Worm (Caenorhabditis elegans) whole organism, L4 larva: ENCODE measurements around the gene nhr-227.

Source experiments
- D1046.2 ChIP-seq: fragments of 200-800 bp; sonication (Bioruptor generic); IDR thresholded peaks from 2 replicates; pipeline ENCODE4 v1.3.6; 2022; ENCODE audit warnings: missing genetic modification characterization, missing compliant biosample characterization
- F37D6.2 ChIP-seq: sonication (generic microtip); optimal IDR thresholded peaks from 2 replicates; lab custom pipeline; 2016; ENCODE audit warnings: mild to moderate bottlenecking, missing genetic modification characterization, missing compliant biosample characterization
- F44E2.7 ChIP-seq: fragments of 200-800 bp; sonication (Bioruptor generic); IDR thresholded peaks from 2 replicates; pipeline ENCODE4 v2.1.2; 2022; ENCODE audit warnings: missing genetic modification characterization, missing compliant biosample characterization
- T20F7.1 ChIP-seq: fragments of 200-800 bp; sonication (Bioruptor generic); optimal IDR thresholded peaks from 2 replicates; lab custom pipeline; 2018; ENCODE audit warnings: mild to moderate bottlenecking, missing genetic modification characterization, missing compliant biosample characterization
- T26A8.4 ChIP-seq: fragments of 200-800 bp; sonication (Bioruptor generic); IDR thresholded peaks from 2 replicates; pipeline ENCODE4 v1.3.6; 2022; ENCODE audit warnings: missing genetic modification characterization, missing compliant biosample characterization
- Y48G9A.11 ChIP-seq: fragments of 200-800 bp; sonication (Bioruptor generic); IDR thresholded peaks from 2 replicates; pipeline ENCODE4 v1.3.6; 2022; ENCODE audit warnings: missing genetic modification reagents, missing genetic modification characterization, missing compliant biosample characterization
- aha-1 ChIP-seq: fragments of 150-350 bp; peaks from one replicate; lab custom pipeline; 2014; ENCODE audit warnings: missing biosample characterization, missing genetic modification characterization
- aly-2 ChIP-seq: sonication (generic microtip); optimal IDR thresholded peaks from 2 replicates; lab custom pipeline; 2018; ENCODE audit warnings: missing biosample characterization, missing genetic modification characterization
- ceh-28 ChIP-seq: fragments of 150-350 bp; optimal IDR thresholded peaks from 2 replicates; lab custom pipeline; 2014; ENCODE audit warnings: missing biosample characterization, missing genetic modification reagents, missing genetic modification characterization
- ces-1 ChIP-seq: fragments of 150-350 bp; sonication (generic microtip); optimal IDR thresholded peaks from 4 replicates; lab custom pipeline; 2014; ENCODE audit warnings: missing biosample characterization, missing genetic modification reagents, missing genetic modification characterization
- cey-2 ChIP-seq: sonication (generic microtip); optimal IDR thresholded peaks from 3 replicates; lab custom pipeline; 2017; ENCODE audit warnings: missing genetic modification characterization, mild to moderate bottlenecking, missing compliant biosample characterization, antibody characterized with exemption, borderline replicate concordance; ENCODE audit not compliant: insufficient read depth
- daf-16 ChIP-seq, 3 experiments: sonication (generic microtip); optimal IDR thresholded peaks; 2 replicates each; lab custom pipeline; 2016 to 2017; ENCODE audit warnings: missing genetic modification characterization in 3 of 3, missing genetic modification reagents in 3 of 3, mild to moderate bottlenecking in 2 of 3, missing compliant biosample characterization in 2 of 3, missing biosample characterization in 1 of 3, moderate library complexity in 1 of 3
- daf-19 ChIP-seq: fragments of 200-800 bp; sonication (Bioruptor generic); conservative IDR thresholded peaks from 2 replicates; pipeline ENCODE4 v1.3.6; 2022; ENCODE audit warnings: missing genetic modification characterization, missing compliant biosample characterization
- dmd-6 ChIP-seq: fragments of 200-800 bp; sonication (Bioruptor generic); IDR thresholded peaks from 2 replicates; pipeline ENCODE4 v1.3.6; 2022; ENCODE audit warnings: missing genetic modification reagents, missing genetic modification characterization, missing compliant biosample characterization
- dve-1 ChIP-seq: sonication (generic microtip); optimal IDR thresholded peaks from 2 replicates; lab custom pipeline; 2017; ENCODE audit warnings: antibody characterized with exemption, mild to moderate bottlenecking, missing genetic modification characterization, missing compliant biosample characterization; ENCODE audit not compliant: insufficient read depth
- egl-27 ChIP-seq: sonication (generic microtip); optimal IDR thresholded peaks from 3 replicates; lab custom pipeline; 2017; ENCODE audit warnings: missing biosample characterization, missing genetic modification reagents, missing genetic modification characterization
- fkh-10 ChIP-seq: fragments of 150-350 bp; optimal IDR thresholded peaks from 2 replicates; lab custom pipeline; 2014; ENCODE audit warnings: missing biosample characterization, missing genetic modification reagents, missing genetic modification characterization
- hif-1 ChIP-seq, 2 experiments: sonication (generic microtip); optimal IDR thresholded peaks; 2 replicates each; lab custom pipeline; 2016 to 2017; ENCODE audit warnings: missing compliant biosample characterization in 2 of 2, missing genetic modification characterization in 2 of 2, missing genetic modification reagents in 2 of 2, missing genotype in 2 of 2, mild to moderate bottlenecking in 1 of 2
- hlh-11 ChIP-seq: fragments of 200-800 bp; sonication (Bioruptor generic); optimal IDR thresholded peaks from 2 replicates; lab custom pipeline; 2018; ENCODE audit warnings: mild to moderate bottlenecking, missing genetic modification characterization, missing compliant biosample characterization
- hlh-30 ChIP-seq: sonication (generic microtip); optimal IDR thresholded peaks from 2 replicates; lab custom pipeline; 2017; ENCODE audit warnings: antibody characterized with exemption, mild to moderate bottlenecking, missing genetic modification characterization, missing compliant biosample characterization; ENCODE audit not compliant: insufficient read depth
- hmg-1.1 ChIP-seq: fragments of 200-800 bp; sonication (Bioruptor generic); IDR thresholded peaks from 2 replicates; pipeline ENCODE4 v1.3.6; 2022; ENCODE audit warnings: missing genetic modification reagents, missing genetic modification characterization, missing compliant biosample characterization
- lim-7 ChIP-seq: fragments of 200-800 bp; sonication (Bioruptor generic); IDR thresholded peaks from 2 replicates; pipeline ENCODE4 v1.3.6; 2022; ENCODE audit warnings: missing genetic modification characterization, missing compliant biosample characterization
- lin-1 ChIP-seq: fragments of 200-800 bp; sonication (Bioruptor generic); IDR thresholded peaks from 2 replicates; pipeline ENCODE4 v1.3.6; 2022; ENCODE audit warnings: missing genetic modification reagents, missing genetic modification characterization, missing compliant biosample characterization
- lin-13 ChIP-seq: fragments of 150-350 bp; optimal IDR thresholded peaks from 2 replicates; lab custom pipeline; 2014; ENCODE audit warnings: missing biosample characterization, missing genetic modification reagents, missing genetic modification characterization
- mep-1 ChIP-seq: fragments of 150-350 bp; sonication (generic microtip); optimal IDR thresholded peaks from 3 replicates; lab custom pipeline; 2014; ENCODE audit warnings: missing biosample characterization, missing genetic modification characterization
- nhr-10 ChIP-seq: fragments of 150-350 bp; optimal IDR thresholded peaks from 2 replicates; lab custom pipeline; 2014; ENCODE audit warnings: missing biosample characterization, missing genetic modification characterization
- nhr-102 ChIP-seq: sonication (generic microtip); optimal IDR thresholded peaks from 2 replicates; lab custom pipeline; 2016; ENCODE audit warnings: mild to moderate bottlenecking, missing genetic modification characterization, moderate library complexity, missing compliant biosample characterization
- nhr-11 ChIP-seq: fragments of 150-350 bp; optimal IDR thresholded peaks from 2 replicates; lab custom pipeline; 2014; ENCODE audit warnings: missing biosample characterization, missing genetic modification characterization
- nhr-237 ChIP-seq: sonication (generic microtip); optimal IDR thresholded peaks from 2 replicates; lab custom pipeline; 2017; ENCODE audit warnings: missing biosample characterization, missing genetic modification characterization
- nhr-28 ChIP-seq: fragments of 150-350 bp; optimal IDR thresholded peaks from 2 replicates; lab custom pipeline; 2014; ENCODE audit warnings: missing biosample characterization, missing genetic modification characterization
- nhr-6 ChIP-seq: fragments of 150-350 bp; optimal IDR thresholded peaks from 2 replicates; lab custom pipeline; 2014; ENCODE audit warnings: missing biosample characterization, missing genetic modification characterization
- nhr-77 ChIP-seq: fragments of 150-350 bp; optimal IDR thresholded peaks from 2 replicates; lab custom pipeline; 2014; ENCODE audit warnings: missing biosample characterization, missing genetic modification characterization
- pqm-1 ChIP-seq: sonication (generic microtip); optimal IDR thresholded peaks from 2 replicates; lab custom pipeline; 2017; ENCODE audit warnings: missing biosample characterization, missing genetic modification characterization
- rbr-2 ChIP-seq: sonication (generic microtip); optimal IDR thresholded peaks from 2 replicates; lab custom pipeline; 2016; ENCODE audit warnings: missing genotype, missing genetic modification characterization, missing compliant biosample characterization
- skn-1 ChIP-seq: fragments of 150-350 bp; optimal IDR thresholded peaks from 2 replicates; lab custom pipeline; 2014; ENCODE audit warnings: missing biosample characterization, missing genetic modification characterization
- snpc-4 ChIP-seq: fragments of 150-350 bp; optimal IDR thresholded peaks from 2 replicates; lab custom pipeline; 2014; ENCODE audit warnings: missing biosample characterization, missing genetic modification characterization
- unc-39 ChIP-seq: sonication (generic microtip); optimal IDR thresholded peaks from 2 replicates; lab custom pipeline; 2017; ENCODE audit warnings: missing biosample characterization, missing genetic modification characterization
- unc-62 ChIP-seq, 3 experiments: fragments of 150-350 bp in 1 of 3; sonication (generic microtip); optimal IDR thresholded peaks in 2 of 3; peaks in 1 of 3; 1 replicate in 1 of 3; 2 replicates in 2 of 3; lab custom pipeline; 2014 to 2017; ENCODE audit warnings: missing biosample characterization in 3 of 3, missing genetic modification characterization in 3 of 3, missing genetic modification reagents in 3 of 3, missing genotype in 1 of 3
- zag-1 ChIP-seq: fragments of 150-350 bp; optimal IDR thresholded peaks from 2 replicates; lab custom pipeline; 2014; ENCODE audit warnings: missing biosample characterization, missing genetic modification characterization
- ztf-11 ChIP-seq: fragments of 150-350 bp; optimal IDR thresholded peaks from 2 replicates; lab custom pipeline; 2014; ENCODE audit warnings: missing biosample characterization, missing genetic modification characterization

nhr-227 gene

DNA sequence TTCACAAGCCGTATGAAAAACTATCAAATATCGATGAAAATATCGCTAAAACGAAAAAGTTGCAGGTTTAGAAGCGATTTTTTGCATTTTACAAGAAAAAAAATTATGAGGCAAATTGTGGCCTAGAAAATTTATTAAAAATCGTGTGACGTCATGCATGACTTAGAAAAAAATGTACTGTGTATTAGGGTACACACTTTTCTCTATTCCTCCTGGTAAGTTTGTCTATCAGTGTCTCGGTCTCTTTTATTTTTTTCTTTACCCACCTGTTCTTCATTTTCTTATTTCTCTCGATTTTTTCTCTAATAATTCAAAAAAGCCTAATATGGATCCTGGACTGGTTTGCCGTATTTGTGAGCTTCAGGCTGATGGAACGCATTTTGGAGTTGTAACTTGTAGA is at the start of gene nhr-227:
Gene nhr-227 (plus strand): TSS at position 326 of the 400 bp plus-strand sequence.
- no peak for TF ChIP-seq nhr-11
- TF ChIP-seq dve-1 (tag; lab: Kevin White, UChicago) = peak; percentile 31
- TF ChIP-seq nhr-28 = peak; percentile 51
- peak; percentile 33 for TF ChIP-seq T20F7.1 (GFP tag; lab: Kevin White, UChicago)
- no peak for TF ChIP-seq ztf-11
- peak; percentile 12 for TF ChIP-seq hlh-30 (tag; lab: Kevin White, UChicago)
- TF ChIP-seq daf-19 (GFP tag; lab: Robert Waterston, UW) = no peak
- TF ChIP-seq T26A8.4 (GFP tag; lab: Robert Waterston, UW) = no peak
- peak; percentile 75 for TF ChIP-seq aha-1 (tag; lab: Kevin White, UChicago)
- TF ChIP-seq cey-2 = no peak

DNA sequence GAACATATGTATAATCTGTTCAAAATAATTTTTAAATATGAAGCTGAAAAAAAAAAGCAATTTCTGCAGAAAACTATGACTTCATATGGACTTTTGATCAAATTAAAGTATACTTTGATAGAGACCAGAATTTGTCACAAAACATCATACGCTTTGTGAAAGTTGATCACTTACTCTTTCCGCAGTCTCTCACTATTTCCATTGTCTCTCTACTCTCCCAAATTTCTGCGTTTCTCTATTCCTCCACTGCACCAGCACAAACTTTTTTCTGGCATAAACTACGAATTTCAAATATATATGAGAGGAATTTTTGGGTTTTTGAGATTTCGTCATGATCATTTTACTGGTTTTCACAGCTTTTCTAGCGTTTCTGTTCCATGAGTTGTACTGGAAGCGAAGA is 49.4 kb upstream of the nhr-227 start, which contains the start of gene cyp-33C4:
Gene cyp-33C4 (plus strand): TSS at position 293 of the 400 bp plus-strand sequence.
- TF ChIP-seq daf-16 (GFP tag; optimal IDR thresholded peaks at IDR 0.05; lab: Kevin White, UChicago) = no peak
- peak; percentile 10 for TF ChIP-seq daf-16 (tag; optimal IDR thresholded peaks at IDR 0.05; lab: Kevin White, UChicago)
- TF ChIP-seq hmg-1.1 (GFP tag; lab: Robert Waterston, UW) = no peak
- peak; percentile 8 for TF ChIP-seq nhr-102 (tag; lab: Kevin White, UChicago)
- no peak for TF ChIP-seq nhr-6
- peak; percentile 52 for TF ChIP-seq hlh-11
- peak; percentile 32 for TF ChIP-seq hlh-30 (tag; lab: Kevin White, UChicago)
- TF ChIP-seq snpc-4 (tag; lab: Kevin White, UChicago) = no peak
- TF ChIP-seq dmd-6 (GFP tag; lab: Robert Waterston, UW) = peak; percentile 75
- TF ChIP-seq unc-62 (GFP tag; optimal IDR thresholded peaks at IDR 0.05 in 1 of 2; lab: Kevin White, UChicago) = peak in 1 of 2 experiments; percentile 35
- TF ChIP-seq unc-62 (tag; optimal IDR thresholded peaks at IDR 0.05; lab: Kevin White, UChicago) = no peak
- no peak for TF ChIP-seq egl-27
- TF ChIP-seq pqm-1 = peak; percentile 5
- TF ChIP-seq nhr-11 = no peak
- peak; percentile 34 for TF ChIP-seq dve-1 (tag; lab: Kevin White, UChicago)
- TF ChIP-seq nhr-28 = peak; percentile 91
- no peak for TF ChIP-seq hif-1 (tag; optimal IDR thresholded peaks at IDR 0.05; lab: Kevin White, UChicago)
- TF ChIP-seq mep-1 (tag; lab: Kevin White, UChicago) = peak; percentile 19
- TF ChIP-seq unc-39 (tag; lab: Kevin White, UChicago) = no peak
- TF ChIP-seq nhr-77 (tag; lab: Kevin White, UChicago) = peak; percentile 14
- no peak for TF ChIP-seq Y48G9A.11 (GFP tag; lab: Robert Waterston, UW)
- no peak for TF ChIP-seq F44E2.7 (GFP tag; lab: Robert Waterston, UW)

DNA sequence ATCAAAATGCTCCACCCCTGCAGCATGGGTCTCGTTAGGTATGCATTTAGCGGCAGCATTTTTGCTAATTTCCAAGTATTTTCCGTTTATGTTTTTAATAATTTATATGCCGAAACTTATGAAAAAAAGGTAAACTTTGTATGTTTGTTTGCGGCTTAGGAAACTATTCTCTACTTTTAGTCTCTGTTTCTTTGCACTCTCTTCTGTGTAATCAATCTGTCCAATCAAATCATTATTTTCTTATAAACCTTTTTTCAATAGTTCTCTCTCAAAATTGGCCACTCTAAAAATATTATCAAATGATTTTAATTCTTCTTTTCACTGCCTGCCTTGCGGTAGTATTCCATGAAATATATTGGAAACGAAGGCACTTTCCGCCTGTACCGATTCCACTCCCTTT is 47.2 kb upstream of the nhr-227 start:
- no peak for TF ChIP-seq ceh-28 (tag; lab: Kevin White, UChicago)
- TF ChIP-seq lin-13 (GFP tag; lab: Kevin White, UChicago) = no peak
- no peak for TF ChIP-seq rbr-2 (tag; lab: Kevin White, UChicago)
- no peak for TF ChIP-seq nhr-237 (tag; lab: Kevin White, UChicago)
- TF ChIP-seq skn-1 (tag; lab: Kevin White, UChicago) = no peak
- peak in 1 of 2 experiments; percentile 28 for TF ChIP-seq unc-62 (GFP tag; optimal IDR thresholded peaks at IDR 0.05 in 1 of 2; lab: Kevin White, UChicago)
- TF ChIP-seq unc-62 (tag; optimal IDR thresholded peaks at IDR 0.05; lab: Kevin White, UChicago) = no peak
- no peak for TF ChIP-seq lim-7
- no peak for TF ChIP-seq ces-1
- no peak for TF ChIP-seq aly-2 (tag; lab: Kevin White, UChicago)
- no peak for TF ChIP-seq T26A8.4 (GFP tag; lab: Robert Waterston, UW)
- TF ChIP-seq T20F7.1 (GFP tag; lab: Kevin White, UChicago) = no peak
- no peak for TF ChIP-seq D1046.2 (GFP tag; lab: Robert Waterston, UW)
- peak; percentile 28 for TF ChIP-seq nhr-28
- no peak for TF ChIP-seq zag-1
- no peak for TF ChIP-seq F37D6.2
- TF ChIP-seq fkh-10 (GFP tag; lab: Kevin White, UChicago) = no peak
- no peak for TF ChIP-seq lin-1 (GFP tag; lab: Robert Waterston, UW)
- TF ChIP-seq dve-1 (tag; lab: Kevin White, UChicago) = peak; percentile 14
- TF ChIP-seq daf-16 (GFP tag; optimal IDR thresholded peaks at IDR 0.05; lab: Kevin White, UChicago) = no peak
- TF ChIP-seq daf-16 (tag; optimal IDR thresholded peaks at IDR 0.05; lab: Kevin White, UChicago) = peak; percentile 37
- TF ChIP-seq nhr-10 (tag; lab: Kevin White, UChicago) = no peak
